Fruit fly (Drosophila melanogaster): ENCODE data around the gene TBC1D23.

The TBC1D23 gene

DNA sequence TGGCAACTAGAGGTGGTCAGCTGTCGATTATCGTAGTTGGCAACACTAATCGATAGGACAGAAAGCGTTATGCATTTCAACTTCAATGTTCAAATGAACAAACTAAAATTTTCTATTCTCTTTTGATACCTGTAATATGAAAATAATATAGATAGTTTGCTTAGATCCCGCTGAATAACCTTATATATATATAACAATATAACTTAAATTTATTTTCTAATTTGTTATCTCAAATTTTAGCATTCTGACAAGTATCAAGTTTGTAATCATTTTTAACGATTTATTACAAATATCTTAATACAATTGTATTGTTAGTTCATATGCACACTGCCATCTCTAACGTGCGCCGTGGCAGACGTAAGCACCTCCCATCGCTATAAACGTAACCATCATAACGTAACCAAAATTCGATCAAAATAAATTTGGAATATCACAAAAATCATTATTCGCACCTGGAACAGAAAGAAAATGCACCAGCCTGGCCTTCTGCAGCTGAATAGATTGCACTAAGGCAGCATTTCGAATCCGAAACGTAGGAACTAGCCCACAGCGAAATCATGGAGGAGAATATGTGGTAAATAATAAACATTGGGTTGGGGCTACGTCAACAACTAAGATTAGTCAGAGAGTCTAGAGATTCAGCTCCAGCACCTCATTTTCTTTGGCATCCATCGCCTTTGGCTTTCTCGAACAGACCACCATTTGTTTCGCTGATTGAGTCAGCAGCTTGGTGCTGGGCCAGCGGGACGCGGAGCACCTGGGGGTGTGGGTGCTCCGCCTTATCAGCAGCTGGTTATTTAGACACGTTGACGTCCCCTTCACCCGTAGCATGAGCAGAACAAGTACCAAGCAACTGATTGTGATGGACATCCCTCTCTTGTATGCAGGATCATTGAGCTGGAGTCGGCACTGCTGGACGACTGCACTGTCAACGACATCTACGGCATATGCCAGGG lies at the start of gene TBC1D23, which contains the start of gene Pino:
Gene TBC1D23, plus strand, starts transcription at position 385 of the 956 bp plus-strand sequence.
Gene Pino, minus strand, starts transcription at position 22 of the 956 bp plus-strand sequence.
- TF ChIP-seq h (optimal IDR thresholded peaks at IDR 0.05) (no peak), insv (optimal IDR thresholded peaks at IDR 0.05) (no peak), psq (optimal IDR thresholded peaks at IDR 0.05) (no peak), Myc (optimal IDR thresholded peaks at IDR 0.05) (no peak), ttk (optimal IDR thresholded peaks at IDR 0.05) (no peak), Sin3A (optimal IDR thresholded peaks at IDR 0.05) (no peak)

DNA sequence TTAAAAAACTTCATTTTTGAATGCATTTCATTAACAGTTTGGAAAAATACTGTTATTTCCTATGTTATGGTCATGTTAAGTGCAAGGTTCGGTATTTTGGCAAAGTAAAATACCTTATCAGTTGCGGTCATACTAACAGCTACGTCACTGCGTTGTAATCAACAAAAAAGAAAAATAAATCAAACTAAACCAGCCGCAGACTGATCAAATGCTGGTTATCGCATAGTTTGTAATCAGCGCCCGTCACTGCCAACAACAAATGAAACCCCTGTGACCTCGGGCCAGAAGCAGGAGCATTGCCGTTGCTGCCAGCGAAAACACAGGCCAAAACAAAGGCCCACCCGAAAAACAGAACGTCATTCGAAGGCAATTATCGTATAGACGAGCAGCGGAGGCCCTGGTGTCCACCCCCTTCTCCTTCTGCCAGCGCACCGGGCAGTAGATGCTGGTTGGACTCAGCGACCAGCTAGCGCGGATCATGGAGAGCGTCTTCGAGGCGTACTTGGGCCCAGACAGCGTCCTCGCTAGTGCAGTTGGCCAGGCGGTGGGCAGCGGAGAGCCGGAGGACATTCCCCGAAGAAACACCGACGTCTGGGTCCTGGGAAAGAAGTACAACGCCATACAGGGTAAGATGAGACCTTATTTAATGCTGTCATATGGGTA lies 48.2 kb upstream of the TBC1D23 start, which contains the start of gene Atg4a:
Gene Atg4a, plus strand, starts transcription at position 110 of the 663 bp plus-strand sequence.
- TF ChIP-seq insv (optimal IDR thresholded peaks at IDR 0.05) (no peak), ttk (optimal IDR thresholded peaks at IDR 0.05) (no peak), h (optimal IDR thresholded peaks at IDR 0.05) (no peak), Myc (optimal IDR thresholded peaks at IDR 0.05) (no peak), Sin3A (optimal IDR thresholded peaks at IDR 0.05) (no peak), psq (optimal IDR thresholded peaks at IDR 0.05) (no peak)

DNA sequence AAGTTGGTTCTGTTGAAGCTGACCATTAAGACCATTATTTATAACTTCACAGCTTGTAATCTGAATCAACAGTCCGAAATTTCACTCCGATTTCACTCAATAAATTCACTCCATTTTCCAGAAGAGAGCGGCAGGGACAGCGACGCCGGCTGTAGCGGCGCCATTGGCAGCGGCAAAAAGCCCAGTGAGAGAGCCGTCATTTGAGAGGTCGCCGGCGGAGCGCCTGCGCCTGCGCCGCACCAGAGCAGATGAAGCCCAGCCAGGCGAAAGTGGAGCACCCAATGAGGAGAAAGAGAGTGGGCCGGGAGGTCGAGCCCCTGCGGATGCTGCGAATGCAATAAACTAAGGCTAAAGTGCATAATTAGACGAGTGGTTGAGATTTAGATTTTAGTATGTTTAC lies 46.4 kb upstream of the TBC1D23 start:
- TF ChIP-seq Sin3A (optimal IDR thresholded peaks at IDR 0.05) = no peak
- no peak for TF ChIP-seq ttk (optimal IDR thresholded peaks at IDR 0.05)
- TF ChIP-seq Myc (optimal IDR thresholded peaks at IDR 0.05) = no peak
- TF ChIP-seq psq (optimal IDR thresholded peaks at IDR 0.05) = no peak
- no peak for TF ChIP-seq insv (optimal IDR thresholded peaks at IDR 0.05)

DNA sequence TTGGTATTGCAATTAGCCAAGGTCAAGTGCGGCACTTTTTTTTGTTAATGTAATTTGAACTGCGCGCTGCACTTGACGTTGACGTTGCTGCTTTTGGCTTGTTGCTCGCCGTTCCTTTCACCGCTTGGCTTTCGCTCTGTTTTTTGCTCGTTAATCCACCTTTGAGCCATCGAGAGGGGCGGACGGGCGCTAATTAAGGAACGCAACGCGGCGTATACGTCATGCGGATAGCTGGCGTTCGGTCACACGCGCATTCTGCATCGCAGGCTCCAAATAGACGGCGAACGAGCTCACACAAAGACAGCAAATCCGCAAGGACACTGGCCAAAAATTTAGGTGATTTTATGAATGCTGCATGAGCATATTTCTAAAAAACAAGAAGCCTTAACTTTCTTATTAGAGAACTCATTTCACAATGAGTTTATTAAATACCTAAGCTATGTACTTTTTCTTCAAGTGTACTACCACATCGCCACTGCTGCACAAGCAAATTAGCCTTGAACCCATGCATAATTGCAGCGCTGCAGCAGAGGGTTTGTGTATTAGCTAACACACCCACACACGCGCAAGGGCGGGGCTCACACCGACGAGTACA lies 42.7 kb upstream of the TBC1D23 start:
- TF ChIP-seq insv (optimal IDR thresholded peaks at IDR 0.05) = no peak
- TF ChIP-seq psq (optimal IDR thresholded peaks at IDR 0.05) = no peak
- no peak for TF ChIP-seq Sin3A (optimal IDR thresholded peaks at IDR 0.05)
- TF ChIP-seq Myc (optimal IDR thresholded peaks at IDR 0.05) = no peak
- TF ChIP-seq ttk (optimal IDR thresholded peaks at IDR 0.05) = no peak
- no peak for TF ChIP-seq h (optimal IDR thresholded peaks at IDR 0.05)

DNA sequence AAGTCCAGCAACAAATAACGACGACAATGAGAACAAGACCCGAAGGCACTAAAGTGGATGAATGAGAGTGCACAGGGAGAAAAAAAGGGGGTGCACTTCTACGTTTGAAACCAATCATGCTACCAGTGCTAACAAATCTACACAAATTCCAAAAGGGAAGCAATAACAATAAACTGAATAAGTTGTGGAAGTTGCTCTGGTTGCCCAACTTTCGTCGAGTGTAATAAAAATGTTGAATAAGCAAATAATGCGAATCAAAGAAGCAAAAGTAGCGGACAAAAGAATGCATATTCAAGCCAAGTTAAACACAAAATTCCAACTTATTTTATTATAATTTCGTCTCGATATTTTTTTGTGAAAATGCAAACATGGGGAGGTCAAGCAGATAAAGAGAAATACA lies 37.4 kb upstream of the TBC1D23 start:
- TF ChIP-seq ttk (optimal IDR thresholded peaks at IDR 0.05) (no peak), Sin3A (optimal IDR thresholded peaks at IDR 0.05) (no peak), Myc (optimal IDR thresholded peaks at IDR 0.05) (no peak), psq (optimal IDR thresholded peaks at IDR 0.05) (no peak)

DNA sequence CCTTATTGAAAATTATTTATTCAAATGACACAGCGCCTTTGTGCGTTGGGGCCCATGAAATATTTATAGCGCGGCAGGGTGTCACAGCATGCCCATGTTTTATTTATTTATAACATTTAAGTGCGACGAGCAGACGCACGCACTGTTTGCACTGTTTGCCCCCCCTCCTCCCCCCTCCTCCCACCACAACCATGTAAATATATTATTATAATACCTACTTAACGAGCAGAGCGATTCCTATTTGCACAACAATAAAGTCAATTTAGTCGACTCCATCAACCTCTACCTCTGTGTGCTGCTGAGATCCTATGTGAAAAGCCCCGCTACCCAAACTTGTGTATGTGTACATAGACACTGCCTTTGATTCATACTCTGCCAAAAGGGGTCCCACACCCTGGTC lies 34.4 kb upstream of the TBC1D23 start:
- no peak for TF ChIP-seq h (optimal IDR thresholded peaks at IDR 0.05)
- TF ChIP-seq ttk (optimal IDR thresholded peaks at IDR 0.05) = no peak
- no peak for TF ChIP-seq insv (optimal IDR thresholded peaks at IDR 0.05)
- TF ChIP-seq psq (optimal IDR thresholded peaks at IDR 0.05) = no peak
- TF ChIP-seq Sin3A (optimal IDR thresholded peaks at IDR 0.05) = no peak
- no peak for TF ChIP-seq Myc (optimal IDR thresholded peaks at IDR 0.05)

DNA sequence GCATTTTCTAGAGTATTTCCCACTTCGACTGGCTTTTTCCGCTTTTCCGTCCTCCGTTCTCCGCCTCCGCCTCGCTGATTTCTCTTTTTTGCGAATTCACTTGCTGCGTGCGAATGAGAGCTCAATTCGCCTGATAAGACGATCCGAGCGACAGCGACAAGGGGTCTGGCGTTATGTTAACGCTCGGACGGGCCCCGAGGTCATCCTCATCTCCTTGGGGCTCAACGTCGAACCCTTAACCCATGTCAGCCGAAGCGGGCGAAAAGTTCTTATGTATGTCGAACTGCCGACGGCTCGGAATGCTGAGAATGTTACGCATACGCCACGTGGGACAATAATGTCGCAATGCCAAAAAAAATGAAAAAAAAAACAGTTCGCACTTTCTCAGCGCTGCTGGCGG lies 33.7 kb upstream of the TBC1D23 start:
- no peak for TF ChIP-seq Myc (optimal IDR thresholded peaks at IDR 0.05)

DNA sequence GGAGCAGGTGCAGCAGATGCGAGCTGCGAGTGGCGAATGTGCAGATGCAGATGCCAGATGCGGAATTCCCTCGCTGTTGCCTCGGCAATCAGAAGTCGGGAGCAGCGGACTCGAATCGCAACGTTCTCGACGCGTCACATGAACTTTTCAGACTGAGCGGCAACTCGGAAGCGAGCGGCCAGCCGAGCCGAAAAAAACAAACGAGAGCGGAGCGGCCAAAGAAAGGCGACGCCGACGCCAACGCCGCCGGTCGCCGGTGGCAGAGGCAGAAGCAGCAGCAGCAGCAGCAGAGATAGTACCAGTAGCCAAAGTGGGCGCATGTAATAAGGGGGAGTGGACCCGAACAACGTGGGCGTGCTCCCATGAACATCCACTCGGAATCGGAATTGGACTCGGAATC lies 26.8 kb upstream of the TBC1D23 start, which contains the start of gene CG4629:
Gene CG4629, minus strand, starts transcription at position 156 of the 400 bp plus-strand sequence.
- TF ChIP-seq h (optimal IDR thresholded peaks at IDR 0.05) (no peak), insv (optimal IDR thresholded peaks at IDR 0.05) (no peak), Myc (optimal IDR thresholded peaks at IDR 0.05) (no peak), psq (optimal IDR thresholded peaks at IDR 0.05) (no peak), Sin3A (optimal IDR thresholded peaks at IDR 0.05) (no peak), ttk (optimal IDR thresholded peaks at IDR 0.05) (no peak)

DNA sequence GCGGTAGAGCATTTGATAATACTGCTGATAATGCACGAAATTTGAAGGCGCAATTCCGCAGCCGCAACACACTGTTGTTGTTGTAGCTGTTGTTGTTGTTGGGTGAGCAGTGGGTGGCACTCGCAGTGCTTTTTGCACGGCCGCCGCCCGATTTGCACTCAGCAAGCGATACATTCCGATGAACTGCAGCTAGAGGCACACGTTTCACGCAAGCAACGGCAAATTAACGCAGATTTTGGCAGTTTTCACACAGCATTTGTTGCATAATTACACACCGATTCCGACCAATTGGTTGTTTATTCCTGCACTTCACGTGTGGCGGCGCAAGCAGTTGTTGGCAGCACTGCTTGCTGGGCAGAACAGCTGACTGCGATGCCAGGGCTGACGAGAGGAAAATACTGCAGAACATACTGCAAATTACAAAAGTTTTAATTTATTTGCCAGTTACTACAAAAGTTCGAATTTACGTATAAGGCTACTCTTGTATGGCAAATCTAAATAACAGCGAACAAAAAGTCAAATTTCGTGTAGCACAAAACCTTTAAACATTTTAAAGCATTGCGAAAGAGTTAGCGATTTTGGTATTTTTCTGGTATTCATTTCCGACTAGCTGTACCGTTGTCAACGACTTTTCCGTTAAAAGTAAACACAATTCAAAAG lies 21.0 kb upstream of the TBC1D23 start, which contains the start of the genes PolrMT and CG14339:
Gene PolrMT, minus strand, starts transcription at position 345 of the 660 bp plus-strand sequence.
Gene CG14339, plus strand, starts transcription at position 512 of the 660 bp plus-strand sequence.
- TF ChIP-seq psq (optimal IDR thresholded peaks at IDR 0.05) = no peak
- no peak for TF ChIP-seq Sin3A (optimal IDR thresholded peaks at IDR 0.05)
- TF ChIP-seq Myc (optimal IDR thresholded peaks at IDR 0.05) = no peak
- no peak for TF ChIP-seq ttk (optimal IDR thresholded peaks at IDR 0.05)
- TF ChIP-seq h (optimal IDR thresholded peaks at IDR 0.05) = no peak

DNA sequence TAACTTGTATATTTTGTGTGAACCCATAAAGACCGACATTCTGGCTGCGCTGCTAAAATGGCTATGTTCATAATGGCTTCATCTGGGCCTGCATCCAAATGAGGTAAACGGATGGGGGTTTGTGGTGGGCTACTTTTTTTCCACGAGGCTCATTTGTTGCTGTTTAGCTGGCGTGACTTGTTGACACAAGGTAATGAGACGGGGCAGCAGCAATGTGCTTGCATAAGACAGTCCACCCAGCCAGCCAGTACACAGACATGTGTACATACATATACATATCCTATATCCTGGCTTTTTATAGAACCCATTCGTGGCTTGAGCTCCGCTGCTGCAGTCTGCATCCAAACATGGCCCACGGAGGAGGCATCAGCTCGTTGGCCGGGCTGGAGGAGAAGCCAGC lies 16.5 kb upstream of the TBC1D23 start, which contains the start of gene CG14340:
Gene CG14340, plus strand, starts transcription at position 301 of the 400 bp plus-strand sequence.
- TF ChIP-seq ttk (optimal IDR thresholded peaks at IDR 0.05) = no peak
- TF ChIP-seq Myc (optimal IDR thresholded peaks at IDR 0.05) = no peak
- TF ChIP-seq Sin3A (optimal IDR thresholded peaks at IDR 0.05) = no peak
- no peak for TF ChIP-seq insv (optimal IDR thresholded peaks at IDR 0.05)
- TF ChIP-seq h (optimal IDR thresholded peaks at IDR 0.05) = no peak
- no peak for TF ChIP-seq psq (optimal IDR thresholded peaks at IDR 0.05)

DNA sequence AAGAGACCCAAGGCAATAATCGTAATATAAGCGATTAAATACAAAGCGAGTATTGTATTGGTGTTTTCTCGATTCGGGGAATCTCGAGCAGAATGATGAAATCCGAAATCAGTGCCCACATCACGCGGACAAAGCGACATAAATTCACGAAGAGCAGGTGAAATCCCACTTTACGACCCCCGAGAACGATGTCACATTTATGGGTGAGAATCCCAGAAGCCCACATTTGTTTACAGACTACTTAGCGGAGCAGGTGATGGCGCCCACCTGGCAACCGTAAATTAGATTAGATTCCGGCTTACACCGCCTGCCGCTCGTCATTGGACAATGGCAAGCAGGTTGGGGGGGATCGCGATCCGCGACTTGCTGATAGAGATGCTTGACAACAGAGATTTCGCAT lies 14.9 kb upstream of the TBC1D23 start:
- no peak for TF ChIP-seq psq (optimal IDR thresholded peaks at IDR 0.05)
- TF ChIP-seq ttk (optimal IDR thresholded peaks at IDR 0.05) = no peak
- no peak for TF ChIP-seq h (optimal IDR thresholded peaks at IDR 0.05)
- no peak for TF ChIP-seq Sin3A (optimal IDR thresholded peaks at IDR 0.05)
- no peak for TF ChIP-seq insv (optimal IDR thresholded peaks at IDR 0.05)
- no peak for TF ChIP-seq Myc (optimal IDR thresholded peaks at IDR 0.05)
